Fruit fly (Drosophila melanogaster) whole organism, embryonic: ENCODE data around the gene CG15553.

Experiments used
- Ada2b ChIP-seq: fragments of 200-800 bp; sonication (Bioruptor generic); IDR thresholded peaks from 2 replicates; pipeline ENCODE4 v1.3.6; 2022; ENCODE audit warnings: missing biosample characterization, missing genetic modification characterization
- B-H1 ChIP-seq: fragments of 200-800 bp; sonication (Bioruptor generic); IDR thresholded peaks from 3 replicates; pipeline ENCODE4 v1.3.6; 2022; ENCODE audit warnings: missing biosample characterization, missing genetic modification characterization
- CG1024 ChIP-seq: fragments of 200-800 bp; sonication (Bioruptor generic); IDR thresholded peaks from 2 replicates; pipeline ENCODE4 v1.3.6; 2022; ENCODE audit warnings: missing biosample characterization, missing genetic modification characterization
- CG11560 ChIP-seq: fragments of 200-800 bp; sonication (Bioruptor generic); IDR thresholded peaks from 3 replicates; pipeline ENCODE4 v1.3.6; 2022; ENCODE audit warnings: missing biosample characterization, missing genetic modification characterization
- CG1233 ChIP-seq: fragments of 200-800 bp; sonication (Bioruptor generic); optimal IDR thresholded peaks from 4 replicates; lab custom pipeline; 2018; ENCODE audit warnings: missing biosample characterization, mild to moderate bottlenecking, missing genetic modification characterization
- CG14710 ChIP-seq: fragments of 200-800 bp; sonication (Bioruptor generic); optimal IDR thresholded peaks from 3 replicates; lab custom pipeline; 2019; ENCODE audit warnings: missing biosample characterization, mild to moderate bottlenecking, missing genetic modification characterization, moderate library complexity
- CG1603 ChIP-seq: fragments of 200-800 bp; sonication (Bioruptor generic); optimal IDR thresholded peaks from 2 replicates; lab custom pipeline; 2019; ENCODE audit warnings: missing biosample characterization, mild to moderate bottlenecking, missing genetic modification characterization, moderate library complexity
- CG17802 ChIP-seq: fragments of 200-800 bp; sonication (Bioruptor generic); optimal IDR thresholded peaks from 2 replicates; lab custom pipeline; 2018; ENCODE audit warnings: missing biosample characterization, mild to moderate bottlenecking, missing genetic modification characterization, moderate library complexity
- CG1792 ChIP-seq: fragments of 200-800 bp; sonication (Bioruptor generic); optimal IDR thresholded peaks from 2 replicates; lab custom pipeline; 2016; ENCODE audit warnings: missing biosample characterization, missing genetic modification characterization
- CG2199 ChIP-seq: fragments of 200-800 bp; sonication (Bioruptor generic); IDR thresholded peaks from 3 replicates; pipeline ENCODE4 v1.3.6; 2022; ENCODE audit warnings: missing biosample characterization, missing genetic modification characterization
- CG2202 ChIP-seq: fragments of 200-800 bp; sonication (Bioruptor generic); optimal IDR thresholded peaks from 2 replicates; lab custom pipeline; 2018; ENCODE audit warnings: missing biosample characterization, mild to moderate bottlenecking, missing genetic modification characterization
- CG3281 ChIP-seq: fragments of 200-800 bp; sonication (Bioruptor generic); optimal IDR thresholded peaks from 3 replicates; lab custom pipeline; 2017; ENCODE audit warnings: missing biosample characterization, mild to moderate bottlenecking, missing genetic modification characterization
- CG34422 ChIP-seq: fragments of 200-800 bp; sonication (Bioruptor generic); IDR thresholded peaks from 3 replicates; pipeline ENCODE4 v1.3.6; 2022; ENCODE audit warnings: missing biosample characterization, missing genetic modification characterization
- CG4820 ChIP-seq: fragments of 200-800 bp; sonication (Bioruptor generic); optimal IDR thresholded peaks from 3 replicates; lab custom pipeline; 2016; ENCODE audit warnings: missing biosample characterization, missing genetic modification characterization
- CG7357 ChIP-seq: fragments of 200-800 bp; sonication (Bioruptor generic); IDR thresholded peaks from 3 replicates; pipeline ENCODE4 v1.3.6; 2022; ENCODE audit warnings: missing biosample characterization, missing genetic modification characterization
- CG8388 ChIP-seq: fragments of 200-800 bp; sonication (Bioruptor generic); optimal IDR thresholded peaks from 2 replicates; lab custom pipeline; 2019; ENCODE audit warnings: missing biosample characterization, mild to moderate bottlenecking, missing genetic modification characterization, moderate library complexity
- CG8924 ChIP-seq: fragments of 200-800 bp; optimal IDR thresholded peaks from 3 replicates; lab custom pipeline; 2019; ENCODE audit warnings: missing biosample characterization, mild to moderate bottlenecking, missing genetic modification characterization, moderate library complexity
- CTCF ChIP-seq: fragments of 200-800 bp; sonication (Bioruptor generic); optimal IDR thresholded peaks from 2 replicates; lab custom pipeline; 2017; ENCODE audit warnings: missing biosample characterization, mild to moderate bottlenecking, missing genetic modification characterization, moderate library complexity
- CoRest ChIP-seq: fragments of 200-800 bp; sonication (Bioruptor generic); optimal IDR thresholded peaks from 3 replicates; lab custom pipeline; 2018; ENCODE audit warnings: missing biosample characterization, mild to moderate bottlenecking, missing genetic modification characterization, moderate library complexity
- Dbx ChIP-seq: fragments of 200-800 bp; sonication (Bioruptor generic); IDR thresholded peaks from 3 replicates; pipeline ENCODE4 v1.3.6; 2022; ENCODE audit warnings: missing biosample characterization, missing genetic modification characterization
- E2f1 ChIP-seq: fragments of 200-800 bp; sonication (Bioruptor generic); IDR thresholded peaks from 2 replicates; pipeline ENCODE4 v1.3.6; 2022; ENCODE audit warnings: missing biosample characterization, missing genetic modification characterization
- ERR ChIP-seq: fragments of 200-800 bp; sonication (Bioruptor generic); optimal IDR thresholded peaks from 2 replicates; lab custom pipeline; 2016; ENCODE audit warnings: missing biosample characterization, missing genetic modification characterization
- Fer2 ChIP-seq: fragments of 200-800 bp; sonication (Bioruptor generic); optimal IDR thresholded peaks from 2 replicates; lab custom pipeline; 2018; ENCODE audit warnings: missing biosample characterization, mild to moderate bottlenecking, missing genetic modification characterization, moderate library complexity
- HLH54F ChIP-seq: fragments of 200-800 bp; sonication (Bioruptor generic); optimal IDR thresholded peaks from 3 replicates; lab custom pipeline; 2016; ENCODE audit warnings: missing biosample characterization, missing genetic modification characterization
- MTF-1 ChIP-seq: fragments of 200-800 bp; sonication (Bioruptor generic); optimal IDR thresholded peaks from 2 replicates; lab custom pipeline; 2018; ENCODE audit warnings: missing biosample characterization, mild to moderate bottlenecking, missing genetic modification characterization, borderline replicate concordance
- NC2β ChIP-seq: fragments of 200-800 bp; sonication (Bioruptor generic); optimal IDR thresholded peaks from 2 replicates; lab custom pipeline; 2016; ENCODE audit warnings: missing biosample characterization, missing genetic modification characterization
- Nf-YC ChIP-seq: fragments of 200-800 bp; optimal IDR thresholded peaks from 3 replicates; lab custom pipeline; 2019; ENCODE audit warnings: missing biosample characterization, mild to moderate bottlenecking, missing genetic modification characterization, moderate library complexity
- NfI ChIP-seq: fragments of 200-800 bp; sonication (Bioruptor generic); optimal IDR thresholded peaks from 3 replicates; lab custom pipeline; 2018; ENCODE audit warnings: missing biosample characterization, mild to moderate bottlenecking, missing genetic modification characterization, moderate library complexity
- Sry-β ChIP-seq: fragments of 200-800 bp; sonication (Bioruptor generic); optimal IDR thresholded peaks from 2 replicates; lab custom pipeline; 2018; ENCODE audit warnings: missing biosample characterization, mild to moderate bottlenecking, missing genetic modification characterization, moderate library complexity
- Usf ChIP-seq: fragments of 200-800 bp; sonication (Bioruptor generic); optimal IDR thresholded peaks from 2 replicates; lab custom pipeline; 2017; ENCODE audit warnings: missing genotype, missing biosample characterization, missing genetic modification characterization
- Vsx1 ChIP-seq: fragments of 200-800 bp; sonication (Bioruptor generic); optimal IDR thresholded peaks from 2 replicates; lab custom pipeline; 2017; ENCODE audit warnings: missing biosample characterization, mild to moderate bottlenecking, missing genetic modification characterization, missing genetic modification reagents
- abd-A ChIP-seq: fragments of 200-800 bp; sonication (Bioruptor generic); optimal IDR thresholded peaks from 3 replicates; lab custom pipeline; 2019; ENCODE audit warnings: missing biosample characterization, mild to moderate bottlenecking, missing genetic modification characterization, moderate library complexity
- ase ChIP-seq: fragments of 200-800 bp; sonication (Bioruptor generic); IDR thresholded peaks from 3 replicates; pipeline ENCODE4 v1.3.6; 2022; ENCODE audit warnings: missing biosample characterization, missing genetic modification characterization
- ash1 ChIP-seq: fragments of 200-800 bp; sonication (Bioruptor generic); optimal IDR thresholded peaks from 2 replicates; lab custom pipeline; 2018; ENCODE audit warnings: missing biosample characterization, mild to moderate bottlenecking, missing genetic modification characterization
- bigmax ChIP-seq: fragments of 200-800 bp; sonication (Bioruptor generic); optimal IDR thresholded peaks from 2 replicates; lab custom pipeline; 2018; ENCODE audit warnings: missing biosample characterization, mild to moderate bottlenecking, missing genetic modification characterization
- br ChIP-seq: fragments of >200 bp; optimal IDR thresholded peaks from 2 replicates; lab custom pipeline; 2017
- dati ChIP-seq: fragments of 200-800 bp; sonication (Bioruptor generic); IDR thresholded peaks from 2 replicates; pipeline ENCODE4 v1.3.6; 2022; ENCODE audit warnings: missing biosample characterization, missing genetic modification characterization
- fd64A ChIP-seq: fragments of 200-800 bp; sonication (Bioruptor generic); optimal IDR thresholded peaks from 3 replicates; lab custom pipeline; 2018; ENCODE audit warnings: missing biosample characterization, mild to moderate bottlenecking, missing genetic modification characterization
- ftz-f1 ChIP-seq: fragments of 200-800 bp; sonication (Bioruptor generic); optimal IDR thresholded peaks from 2 replicates; lab custom pipeline; 2016; ENCODE audit warnings: missing biosample characterization, missing genetic modification characterization
- grau ChIP-seq: fragments of 200-800 bp; optimal IDR thresholded peaks from 3 replicates; lab custom pipeline; 2019; ENCODE audit warnings: missing biosample characterization, mild to moderate bottlenecking, missing genetic modification characterization, moderate library complexity
- ind ChIP-seq: fragments of 200-800 bp; sonication (Bioruptor generic); optimal IDR thresholded peaks from 3 replicates; lab custom pipeline; 2016; ENCODE audit warnings: missing biosample characterization, missing genetic modification characterization
- kni ChIP-seq: fragments of 200-800 bp; sonication (Bioruptor generic); optimal IDR thresholded peaks from 3 replicates; lab custom pipeline; 2017; ENCODE audit warnings: mild to moderate bottlenecking, missing biosample characterization, missing genetic modification reagents, missing genetic modification characterization
- lilli ChIP-seq: fragments of 200-800 bp; sonication (Bioruptor generic); optimal IDR thresholded peaks from 3 replicates; lab custom pipeline; 2016; ENCODE audit warnings: missing biosample characterization, missing genetic modification characterization
- ranshi ChIP-seq: fragments of 200-800 bp; sonication (Bioruptor generic); IDR thresholded peaks from 2 replicates; pipeline ENCODE4 v1.3.6; 2022; ENCODE audit warnings: missing biosample characterization, missing genetic modification characterization
- sc ChIP-seq, 3 experiments: fragments of >200 bp in 2 of 3; fragments of 200-800 bp in 1 of 3; sonication (Bioruptor generic) in 1 of 3; optimal IDR thresholded peaks; 2 replicates in 2 of 3; 3 replicates in 1 of 3; lab custom pipeline; 2017; ENCODE audit warnings: mild to moderate bottlenecking in 1 of 3, missing biosample characterization in 1 of 3, missing genetic modification characterization in 1 of 3, missing genetic modification reagents in 1 of 3
- slbo ChIP-seq: fragments of 200-800 bp; sonication (Bioruptor generic); IDR thresholded peaks from 2 replicates; pipeline ENCODE4 v1.3.6; 2022; ENCODE audit warnings: missing biosample characterization, missing genetic modification characterization
- stwl ChIP-seq: fragments of 200-800 bp; sonication (Bioruptor generic); optimal IDR thresholded peaks from 3 replicates; lab custom pipeline; 2018; ENCODE audit warnings: missing biosample characterization, mild to moderate bottlenecking, missing genetic modification characterization, moderate library complexity
- tap ChIP-seq: fragments of 200-800 bp; optimal IDR thresholded peaks from 3 replicates; lab custom pipeline; 2019; ENCODE audit warnings: missing biosample characterization, mild to moderate bottlenecking, missing genetic modification characterization, moderate library complexity
- tgo ChIP-seq: fragments of 200-800 bp; sonication (Bioruptor generic); IDR thresholded peaks from 3 replicates; pipeline ENCODE4 v1.3.6; 2022; ENCODE audit warnings: missing biosample characterization, missing genetic modification characterization
- tna ChIP-seq: fragments of 200-800 bp; sonication (Bioruptor generic); IDR thresholded peaks from 2 replicates; pipeline ENCODE4 v1.3.6; 2022; ENCODE audit warnings: missing biosample characterization, missing genetic modification characterization; ENCODE audit not compliant: partially characterized antibody
- ttk ChIP-seq: fragments of 200-800 bp; sonication (Bioruptor generic); IDR thresholded peaks from 2 replicates; pipeline ENCODE4 v2.1.2; 2022; ENCODE audit warnings: missing biosample characterization, missing genetic modification characterization
- twi ChIP-seq: fragments of 200-800 bp; optimal IDR thresholded peaks from 2 replicates; lab custom pipeline; 2019; ENCODE audit warnings: missing biosample characterization, mild to moderate bottlenecking, missing genetic modification characterization, moderate library complexity
- zf30C ChIP-seq: fragments of 200-800 bp; sonication (Bioruptor generic); optimal IDR thresholded peaks from 3 replicates; lab custom pipeline; 2018; ENCODE audit warnings: missing biosample characterization, mild to moderate bottlenecking, missing genetic modification characterization

Gene CG15553

dm6 chr3R:31086394-31086793 is 14.6 kb downstream of the CG15553 start (continued):
- TF ChIP-seq NC2β (GFP tag; lab: Kevin White, UChicago) (no peak), Fer2 (tag; lab: Kevin White, UChicago) (no peak), MTF-1 (GFP tag; lab: Kevin White, UChicago) (no peak), slbo (GFP tag; lab: Robert Waterston, UW) (peak; percentile 20; the same call in 1 of the 2 replicates), Usf (GFP tag; lab: Kevin White, UChicago) (no peak), CTCF (GFP tag; lab: Kevin White, UChicago) (no peak), Dbx (no peak), ERR (GFP tag; lab: Kevin White, UChicago) (no peak), CG8924 (no peak), Nf-YC (no peak), CG11560 (tag; lab: Robert Waterston, UW) (no peak), Ada2b (no peak), HLH54F (GFP tag; lab: Kevin White, UChicago) (no peak), CG1603 (tag; lab: Kevin White, UChicago) (peak; percentile 50), stwl (tag; lab: Kevin White, UChicago) (peak; percentile 40), grau (no peak), br (no peak), CG8388 (GFP tag; lab: Kevin White, UChicago) (no peak), sc (optimal IDR thresholded peaks at IDR 0.05; lab: Kevin White, UChicago) (no peak), sc (GFP tag; optimal IDR thresholded peaks at IDR 0.05; lab: Kevin White, UChicago) (no peak), CG34422 (no peak), ftz-f1 (no peak), Sry-β (GFP tag; lab: Kevin White, UChicago) (no peak), CG4820 (no peak), CoRest (tag; lab: Kevin White, UChicago) (peak; percentile 47), CG17802 (no peak), ash1 (GFP tag; lab: Kevin White, UChicago) (no peak), CG1792 (GFP tag; lab: Kevin White, UChicago) (no peak), twi (tag; lab: Kevin White, UChicago) (no peak), lilli (no peak), tna (no peak), tgo (GFP tag; lab: Robert Waterston, UW) (no peak; the same call in 2 of the 3 replicates), CG1233 (GFP tag; lab: Kevin White, UChicago) (no peak), abd-A (tag; lab: Kevin White, UChicago) (no peak), CG3281 (no peak), CG14710 (no peak), ttk (GFP tag; lab: Robert Waterston, UW) (0 out of 2 replicates have a peak, but pooled peaks have one; percentile 26), ind (GFP tag; lab: Kevin White, UChicago) (no peak), NfI (GFP tag; lab: Kevin White, UChicago) (peak; percentile 31), kni (GFP tag; lab: Kevin White, UChicago) (no peak), dati (GFP tag; lab: Robert Waterston, UW) (no peak), E2f1 (GFP tag; lab: Robert Waterston, UW) (no peak), CG1024 (no peak), CG2199 (no peak; the same call in 1 of the 3 replicates), CG7357 (no peak), fd64A (no peak), ranshi (GFP tag; lab: Robert Waterston, UW) (no peak), Vsx1 (GFP tag; lab: Kevin White, UChicago) (no peak), CG2202 (tag; lab: Kevin White, UChicago) (no peak), zf30C (GFP tag; lab: Kevin White, UChicago) (no peak), B-H1 (GFP tag; lab: Robert Waterston, UW) (no peak), bigmax (GFP tag; lab: Kevin White, UChicago) (no peak), ase (GFP tag; lab: Robert Waterston, UW) (no peak), tap (no peak)
